Fruit fly (Drosophila melanogaster) whole organism, wandering third instar larva: Measurements from ENCODE around the gene Vlet.

ENCODE experiments used
- Abd-B ChIP-seq: fragments of >200 bp; optimal IDR thresholded peaks from 2 replicates; lab custom pipeline; 2017; ENCODE audit warnings: missing biosample characterization, missing genetic modification characterization
- CG32264 ChIP-seq: fragments of 200-800 bp; sonication (Bioruptor generic); optimal IDR thresholded peaks from 2 replicates; lab custom pipeline; 2016; ENCODE audit warnings: missing biosample characterization, missing genetic modification characterization
- CG9705 ChIP-seq: fragments of 200-800 bp; sonication (Bioruptor generic); optimal IDR thresholded peaks from 2 replicates; lab custom pipeline; 2018; ENCODE audit warnings: missing biosample characterization, mild to moderate bottlenecking, missing genetic modification characterization
- CrebA ChIP-seq: fragments of 200-800 bp; sonication (Bioruptor generic); optimal IDR thresholded peaks from 2 replicates; lab custom pipeline; 2016; ENCODE audit warnings: missing biosample characterization, mild to moderate bottlenecking, missing genetic modification characterization, borderline replicate concordance
- Dfd ChIP-seq: fragments of >200 bp; optimal IDR thresholded peaks from 2 replicates; lab custom pipeline; 2017; ENCODE audit warnings: missing biosample characterization, missing genetic modification characterization
- Dif ChIP-seq: fragments of 200-275, 200-300 bp; sonication (Bioruptor generic); optimal IDR thresholded peaks from 2 replicates; lab custom pipeline; 2018; ENCODE audit warnings: missing biosample characterization, missing genetic modification characterization; ENCODE audit not compliant: partially characterized antibody
- GATAd ChIP-seq: sonication (Bioruptor generic); optimal IDR thresholded peaks from 2 replicates; lab custom pipeline; 2016; ENCODE audit warnings: missing biosample characterization, missing genetic modification characterization
- HLH106 ChIP-seq: fragments of 200-800 bp; optimal IDR thresholded peaks from 3 replicates; lab custom pipeline; 2019; ENCODE audit warnings: missing biosample characterization, mild to moderate bottlenecking, missing genetic modification characterization, moderate library complexity
- Hnf4 ChIP-seq: fragments of 200-800 bp; sonication (Bioruptor generic); optimal IDR thresholded peaks from 2 replicates; lab custom pipeline; 2016; ENCODE audit warnings: missing biosample characterization, mild to moderate bottlenecking, missing genetic modification characterization
- Hr78 ChIP-seq: fragments of >200 bp; optimal IDR thresholded peaks from 2 replicates; lab custom pipeline; 2017; ENCODE audit warnings: missing biosample characterization, missing genetic modification characterization
- Hr83 ChIP-seq: fragments of 200-300 bp; sonication (Bioruptor generic); optimal IDR thresholded peaks from 2 replicates; lab custom pipeline; 2016; ENCODE audit warnings: missing biosample characterization, mild to moderate bottlenecking, missing genetic modification characterization, moderate library complexity; ENCODE audit not compliant: poor library complexity, severe bottlenecking
- Jra ChIP-seq: sonication (Bioruptor generic); optimal IDR thresholded peaks from 2 replicates; lab custom pipeline; 2016; ENCODE audit warnings: missing biosample characterization, missing genetic modification characterization
- Myc ChIP-seq: fragments of >200 bp; optimal IDR thresholded peaks from 2 replicates; lab custom pipeline; 2017
- N ChIP-seq: fragments of >200 bp; optimal IDR thresholded peaks from 2 replicates; lab custom pipeline; 2018; ENCODE audit warnings: missing biosample characterization, missing external identifiers, missing genetic modification characterization
- OdsH ChIP-seq: fragments of 200-800 bp; sonication (Bioruptor generic); optimal IDR thresholded peaks from 2 replicates; lab custom pipeline; 2016; ENCODE audit warnings: missing biosample characterization, mild to moderate bottlenecking, missing genetic modification characterization
- Rel ChIP-seq, 2 experiments: fragments of 200-800 bp; sonication (Bioruptor generic) in 1 of 2; optimal IDR thresholded peaks; 2 replicates in 1 of 2; 3 replicates in 1 of 2; lab custom pipeline; 2016 to 2019; ENCODE audit warnings: mild to moderate bottlenecking in 2 of 2, missing biosample characterization in 2 of 2, missing genetic modification characterization in 2 of 2, moderate library complexity in 1 of 2
- Sp1 ChIP-seq: fragments of 200-800 bp; sonication (Bioruptor generic); optimal IDR thresholded peaks from 3 replicates; lab custom pipeline; 2019; ENCODE audit warnings: missing biosample characterization, mild to moderate bottlenecking, missing genetic modification characterization, moderate library complexity
- Vsx2 ChIP-seq: fragments of 200-300, 225-300 bp; sonication (Bioruptor generic); optimal IDR thresholded peaks from 2 replicates; lab custom pipeline; 2018; ENCODE audit warnings: missing biosample characterization, missing genetic modification characterization; ENCODE audit not compliant: partially characterized antibody
- br ChIP-seq: fragments of 200-800 bp; sonication (Bioruptor generic); optimal IDR thresholded peaks from 2 replicates; lab custom pipeline; 2016; ENCODE audit warnings: missing biosample characterization, missing genetic modification characterization
- brk ChIP-seq: fragments of 200-800 bp; sonication (Bioruptor generic); optimal IDR thresholded peaks from 2 replicates; lab custom pipeline; 2016; ENCODE audit warnings: missing biosample characterization, mild to moderate bottlenecking, missing genetic modification characterization
- dl ChIP-seq, 2 experiments: fragments of 175-275, 200-275 bp in 1 of 2; fragments of 200-275 bp in 1 of 2; sonication (Bioruptor generic); optimal IDR thresholded peaks; lab custom pipeline; 2018; ENCODE audit warnings: mild to moderate bottlenecking in 2 of 2, missing biosample characterization in 2 of 2, missing genetic modification characterization in 2 of 2, moderate library complexity in 2 of 2; ENCODE audit not compliant: partially characterized antibody in 2 of 2, insufficient read depth in 1 of 2
- dmrt93B ChIP-seq: fragments of 200-800 bp; sonication (Bioruptor generic); optimal IDR thresholded peaks from 2 replicates; lab custom pipeline; 2018; ENCODE audit warnings: missing biosample characterization, mild to moderate bottlenecking, missing genetic modification characterization
- dsf ChIP-seq: sonication (Bioruptor generic); optimal IDR thresholded peaks from 2 replicates; lab custom pipeline; 2016; ENCODE audit warnings: missing biosample characterization, missing genetic modification characterization, borderline replicate concordance
- ey ChIP-seq: fragments of 200-800 bp; sonication (Bioruptor generic); optimal IDR thresholded peaks from 2 replicates; lab custom pipeline; 2016; ENCODE audit warnings: missing biosample characterization, missing genetic modification characterization
- foxo ChIP-seq, 2 experiments: fragments of 200-800 bp; sonication (Bioruptor generic); optimal IDR thresholded peaks; 2 replicates in 1 of 2; 3 replicates in 1 of 2; lab custom pipeline; 2016 to 2017; ENCODE audit warnings: missing biosample characterization in 2 of 2, missing genetic modification characterization in 2 of 2
- fru ChIP-seq: fragments of 200-800 bp; sonication (Bioruptor generic); optimal IDR thresholded peaks from 3 replicates; lab custom pipeline; 2016; ENCODE audit warnings: missing biosample characterization, mild to moderate bottlenecking, missing genetic modification characterization
- h ChIP-seq: fragments of 200-800 bp; sonication (Bioruptor generic); optimal IDR thresholded peaks from 3 replicates; lab custom pipeline; 2016; ENCODE audit warnings: missing biosample characterization, mild to moderate bottlenecking, missing genetic modification characterization
- jim ChIP-seq: fragments of 175-275, 200-325 bp; sonication (Bioruptor generic); optimal IDR thresholded peaks from 2 replicates; lab custom pipeline; 2016; ENCODE audit warnings: missing biosample characterization, mild to moderate bottlenecking, missing genetic modification characterization
- lola ChIP-seq: fragments of >200 bp; optimal IDR thresholded peaks from 2 replicates; lab custom pipeline; 2017; ENCODE audit warnings: missing biosample characterization, missing genetic modification characterization
- pan ChIP-seq: fragments of >200 bp; optimal IDR thresholded peaks from 2 replicates; lab custom pipeline; 2017
- psq ChIP-seq: fragments of 200-800 bp; sonication (Bioruptor generic); optimal IDR thresholded peaks from 3 replicates; lab custom pipeline; 2017; ENCODE audit warnings: missing biosample characterization, mild to moderate bottlenecking, missing genetic modification characterization, moderate library complexity
- rgr ChIP-seq: fragments of 200-800 bp; sonication (Bioruptor generic); optimal IDR thresholded peaks from 3 replicates; lab custom pipeline; 2016; ENCODE audit warnings: missing biosample characterization, mild to moderate bottlenecking, missing genetic modification characterization
- sage ChIP-seq: fragments of 200-800 bp; sonication (Bioruptor generic); optimal IDR thresholded peaks from 2 replicates; lab custom pipeline; 2016; ENCODE audit warnings: missing biosample characterization, mild to moderate bottlenecking, missing genetic modification characterization
- sv ChIP-seq: fragments of 200-800 bp; sonication (Bioruptor generic); optimal IDR thresholded peaks from 3 replicates; lab custom pipeline; 2016; ENCODE audit warnings: missing biosample characterization, missing genetic modification characterization
- tai ChIP-seq: sonication (Bioruptor generic); optimal IDR thresholded peaks from 2 replicates; lab custom pipeline; 2016; ENCODE audit warnings: missing biosample characterization, missing genetic modification characterization
- usp ChIP-seq: fragments of >200 bp; optimal IDR thresholded peaks from 2 replicates; lab custom pipeline; 2017; ENCODE audit warnings: missing biosample characterization, missing genetic modification characterization
- woc ChIP-seq: sonication (Bioruptor generic); optimal IDR thresholded peaks from 2 replicates; lab custom pipeline; 2016; ENCODE audit warnings: missing biosample characterization, mild to moderate bottlenecking, missing genetic modification characterization

Gene Vlet

dm6 chrX:11715263-11715659, 36.9 kb upstream of the Vlet start, which contains the start of gene Amun:
Amun (minus strand) TSS chrX:11715565.
- no peak for TF ChIP-seq rgr
- TF ChIP-seq N (GFP tag; lab: Kevin White, UChicago), result no peak
- TF ChIP-seq Hr78 (GFP tag; lab: Kevin White, UChicago), result no peak
- no peak for TF ChIP-seq Dfd (GFP tag; lab: Kevin White, UChicago)
- no peak for TF ChIP-seq Myc (lab: Kevin White, UChicago)
- peak; percentile 54 for TF ChIP-seq HLH106 (tag; lab: Kevin White, UChicago)
- TF ChIP-seq OdsH (GFP tag; lab: Kevin White, UChicago), result peak; percentile 40
- TF ChIP-seq h (GFP tag; lab: Kevin White, UChicago), result peak; percentile 59
- peak; percentile 58 for TF ChIP-seq Sp1 (GFP tag; lab: Kevin White, UChicago)
- TF ChIP-seq pan (lab: Kevin White, UChicago), result no peak
- TF ChIP-seq dsf, result no peak
- TF ChIP-seq tai (GFP tag; lab: Kevin White, UChicago), result no peak
- TF ChIP-seq Abd-B (GFP tag; lab: Kevin White, UChicago), result no peak
- TF ChIP-seq Hnf4 (GFP tag; lab: Kevin White, UChicago), result peak; percentile 61
- TF ChIP-seq lola, result no peak
- peak; percentile 49 for TF ChIP-seq ey (GFP tag; lab: Kevin White, UChicago)
- TF ChIP-seq Vsx2 (GFP tag; lab: Kevin White, UChicago), result no peak
- TF ChIP-seq usp (GFP tag; lab: Kevin White, UChicago), result no peak
- TF ChIP-seq sage (GFP tag; lab: Kevin White, UChicago), result no peak
- no peak for TF ChIP-seq jim (GFP tag; lab: Kevin White, UChicago)
- no peak for TF ChIP-seq CG32264 (GFP tag; lab: Kevin White, UChicago)
- no peak for TF ChIP-seq sv (GFP tag; lab: Kevin White, UChicago)
- TF ChIP-seq Rel (GFP tag; optimal IDR thresholded peaks at IDR 0.05; lab: Kevin White, UChicago), result peak; percentile 11
- TF ChIP-seq Rel (tag; optimal IDR thresholded peaks at IDR 0.05; lab: Kevin White, UChicago), result no peak
- no peak for TF ChIP-seq GATAd (GFP tag; lab: Kevin White, UChicago)
- peak; percentile 45 for TF ChIP-seq Jra (GFP tag; lab: Kevin White, UChicago)
- peak; percentile 68 for TF ChIP-seq Hr83 (GFP tag; lab: Kevin White, UChicago)
- TF ChIP-seq dl (GFP tag; optimal IDR thresholded peaks at IDR 0.05; lab: Kevin White, UChicago; ENCODE audit: insufficient read depth in 1 of 2, partially characterized antibody in 2 of 2), result no peak
- TF ChIP-seq woc (GFP tag; lab: Kevin White, UChicago), result peak; percentile 70
- no peak for TF ChIP-seq CrebA (GFP tag; lab: Kevin White, UChicago)
- no peak for TF ChIP-seq brk
- TF ChIP-seq foxo (GFP tag; optimal IDR thresholded peaks at IDR 0.05; lab: Kevin White, UChicago), result peak in 1 of 2 experiments; percentile 57
- TF ChIP-seq CG9705 (GFP tag; lab: Kevin White, UChicago), result peak; percentile 1
- TF ChIP-seq dmrt93B (GFP tag; lab: Kevin White, UChicago), result no peak
- no peak for TF ChIP-seq Dif
- TF ChIP-seq psq (GFP tag; lab: Kevin White, UChicago), result no peak
- peak; percentile 5 for TF ChIP-seq br (GFP tag; lab: Kevin White, UChicago)
- peak; percentile 64 for TF ChIP-seq fru (GFP tag; lab: Kevin White, UChicago)

dm6 chrX:11714529-11715262, 36.3 kb upstream of the Vlet start:
- TF ChIP-seq Myc (lab: Kevin White, UChicago) (no peak), ey (GFP tag; lab: Kevin White, UChicago) (no peak), h (GFP tag; lab: Kevin White, UChicago) (no peak), N (GFP tag; lab: Kevin White, UChicago) (no peak), brk (peak; percentile 48), Hnf4 (GFP tag; lab: Kevin White, UChicago) (no peak), CG9705 (GFP tag; lab: Kevin White, UChicago) (no peak), dsf (no peak), tai (GFP tag; lab: Kevin White, UChicago) (no peak), woc (GFP tag; lab: Kevin White, UChicago) (peak; percentile 88), fru (GFP tag; lab: Kevin White, UChicago) (peak; percentile 28), sage (GFP tag; lab: Kevin White, UChicago) (no peak), Hr83 (GFP tag; lab: Kevin White, UChicago) (peak; percentile 22), Sp1 (GFP tag; lab: Kevin White, UChicago) (no peak), foxo (GFP tag; optimal IDR thresholded peaks at IDR 0.05; lab: Kevin White, UChicago) (peak in 1 of 2 experiments; percentile 56), rgr (no peak), OdsH (GFP tag; lab: Kevin White, UChicago) (peak; percentile 40), CrebA (GFP tag; lab: Kevin White, UChicago) (no peak), CG32264 (GFP tag; lab: Kevin White, UChicago) (no peak), br (GFP tag; lab: Kevin White, UChicago) (peak; percentile 62), dmrt93B (GFP tag; lab: Kevin White, UChicago) (peak; percentile 44), Rel (GFP tag; optimal IDR thresholded peaks at IDR 0.05; lab: Kevin White, UChicago) (no peak), Rel (tag; optimal IDR thresholded peaks at IDR 0.05; lab: Kevin White, UChicago) (peak; percentile 42), Hr78 (GFP tag; lab: Kevin White, UChicago) (no peak), Vsx2 (GFP tag; lab: Kevin White, UChicago) (no peak), HLH106 (tag; lab: Kevin White, UChicago) (peak; percentile 47), psq (GFP tag; lab: Kevin White, UChicago) (peak; percentile 99), jim (GFP tag; lab: Kevin White, UChicago) (no peak), dl (GFP tag; optimal IDR thresholded peaks at IDR 0.05; lab: Kevin White, UChicago; ENCODE audit: insufficient read depth in 1 of 2, partially characterized antibody in 2 of 2) (peak; percentile 15 to 57), pan (lab: Kevin White, UChicago) (no peak)
